Fruit fly (Drosophila melanogaster): ENCODE results near the gene CG11504.

CG11504 gene

DNA sequence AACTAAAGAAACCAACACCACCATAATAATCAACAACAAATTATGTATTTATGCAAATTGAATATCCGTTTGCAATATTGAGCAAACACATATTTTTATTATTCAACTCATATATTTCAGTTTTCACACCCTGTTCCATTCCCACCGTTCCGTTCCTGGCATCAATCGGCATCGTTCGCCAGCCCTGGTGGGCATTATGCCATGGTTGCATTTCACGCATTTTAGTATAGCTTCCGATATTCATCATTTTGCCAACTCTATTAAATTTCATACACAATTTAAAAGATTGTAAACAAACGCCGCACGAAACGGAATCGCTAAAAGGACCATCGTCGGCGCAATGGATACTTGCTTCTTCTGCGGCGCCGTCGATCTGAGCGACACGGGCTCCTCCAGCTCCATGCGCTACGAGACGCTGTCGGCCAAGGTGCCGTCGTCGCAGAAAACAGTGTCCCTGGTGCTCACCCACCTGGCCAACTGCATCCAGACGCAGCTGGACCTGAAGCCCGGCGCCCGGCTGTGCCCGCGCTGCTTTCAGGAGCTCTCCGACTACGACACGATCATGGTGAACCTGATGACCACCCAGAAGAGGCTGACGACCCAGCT, 45.5 kb downstream of the CG11504 start, which contains the start of gene Sry-delta (continued):
- TF ChIP-seq HLHmδ (GFP tag; optimal IDR thresholded peaks at IDR 0.05) (peak; percentile 18), crol (GFP tag; IDR thresholded peaks at IDR 0.05) (no peak), Asciz (GFP tag; optimal IDR thresholded peaks at IDR 0.05) (no peak), Lhr (GFP tag; optimal IDR thresholded peaks at IDR 0.05) (peak; percentile 23), cas (GFP tag; IDR thresholded peaks at IDR 0.05) (peak; percentile 74), CG4424 (GFP tag; optimal IDR thresholded peaks at IDR 0.05) (peak; percentile 85), h (optimal IDR thresholded peaks at IDR 0.05) (no peak), CG7372 (GFP tag; IDR thresholded peaks at IDR 0.05) (peak; percentile 44; the same call in 1 of the 2 replicates), unc-4 (GFP tag; IDR thresholded peaks at IDR 0.05; ENCODE audit: partially characterized antibody) (peak; percentile 80), Usf (GFP tag; optimal IDR thresholded peaks at IDR 0.05) (no peak), Nf-YC (tag; optimal IDR thresholded peaks at IDR 0.05) (peak; percentile 63), CG12104 (GFP tag; optimal IDR thresholded peaks at IDR 0.05) (peak; percentile 54), rib (GFP tag; IDR thresholded peaks at IDR 0.05) (peak; percentile 78), ems (GFP tag; optimal IDR thresholded peaks at IDR 0.05) (peak; percentile 69), NFAT (GFP tag; IDR thresholded peaks at IDR 0.05) (peak; percentile 88), sug (tag; optimal IDR thresholded peaks at IDR 0.05) (peak; percentile 86), CG6654 (GFP tag; optimal IDR thresholded peaks at IDR 0.05) (no peak), MBD-R2 (GFP tag; IDR thresholded peaks at IDR 0.05) (peak; percentile 98), Atf3 (GFP tag; optimal IDR thresholded peaks at IDR 0.05) (peak; percentile 67), chinmo (GFP tag; IDR thresholded peaks at IDR 0.05; ENCODE audit: partially characterized antibody) (0 out of 4 replicates have a peak, but pooled peaks have one; percentile 22), CG18011 (GFP tag; optimal IDR thresholded peaks at IDR 0.05) (peak; percentile 72), CG11696 (GFP tag; IDR thresholded peaks at IDR 0.05) (no peak), CG7357 (GFP tag; IDR thresholded peaks at IDR 0.05) (peak; percentile 50; the same call in 1 of the 3 replicates), CG18262 (tag; optimal IDR thresholded peaks at IDR 0.05) (peak; percentile 63), CG7839 (tag; optimal IDR thresholded peaks at IDR 0.05) (no peak), CG17912 (GFP tag; optimal IDR thresholded peaks at IDR 0.05) (peak; percentile 85), CG2712 (tag; optimal IDR thresholded peaks at IDR 0.05) (peak; percentile 83), Bgb (GFP tag; IDR thresholded peaks at IDR 0.05; ENCODE audit: partially characterized antibody) (peak; percentile 80), CG10321 (GFP tag; IDR thresholded peaks at IDR 0.05) (peak; percentile 8; the same call in 1 of the 2 replicates), ac (GFP tag; optimal IDR thresholded peaks at IDR 0.05) (peak; percentile 11), slou (GFP tag; optimal IDR thresholded peaks at IDR 0.05) (peak; percentile 68), crc (GFP tag; optimal IDR thresholded peaks at IDR 0.05) (peak; percentile 64), CG12219 (GFP tag; optimal IDR thresholded peaks at IDR 0.05) (peak; percentile 23), CG9797 (GFP tag; optimal IDR thresholded peaks at IDR 0.05) (peak; percentile 66), Atf-2 (GFP tag; optimal IDR thresholded peaks at IDR 0.05) (peak; percentile 58), CG4730 (GFP tag; IDR thresholded peaks at IDR 0.05) (peak; percentile 62), CG8944 (GFP tag; optimal IDR thresholded peaks at IDR 0.05) (peak; percentile 85), gsb (GFP tag; IDR thresholded peaks at IDR 0.05) (0 out of 2 replicates have a peak, but pooled peaks have one; percentile 8), CG17568 (GFP tag; optimal IDR thresholded peaks at IDR 0.05) (no peak), ind (GFP tag; optimal IDR thresholded peaks at IDR 0.05) (peak; percentile 88), CG31224 (GFP tag; IDR thresholded peaks at IDR 0.05) (peak; percentile 57), dm (GFP tag; optimal IDR thresholded peaks at IDR 0.05) (peak; percentile 82), CG2678 (tag; optimal IDR thresholded peaks at IDR 0.05) (no peak), CG8924 (tag; optimal IDR thresholded peaks at IDR 0.05) (peak; percentile 81), exex (tag; optimal IDR thresholded peaks at IDR 0.05) (no peak), ftz-f1 (GFP tag; optimal IDR thresholded peaks at IDR 0.05) (peak; percentile 79), emc (GFP tag; optimal IDR thresholded peaks at IDR 0.05) (peak; percentile 80), HLH3B (GFP tag; IDR thresholded peaks at IDR 0.05) (peak; percentile 63), Gug (GFP tag; IDR thresholded peaks at IDR 0.05) (peak; percentile 87; the same call in 3 of the 4 replicates), CG12942 (GFP tag; optimal IDR thresholded peaks at IDR 0.05) (peak; percentile 86)
